Fruit fly (Drosophila melanogaster): ENCODE data around the gene Chc.

Gene Chc

dm6 chrX:15869843-15870242 is 34.6 kb upstream of the Chc start, which contains the start of gene CG16952 (continued):
- TF ChIP-seq CG17568 (GFP tag; optimal IDR thresholded peaks at IDR 0.05) = no peak
- no peak for TF ChIP-seq HLH54F (GFP tag; optimal IDR thresholded peaks at IDR 0.05)
- peak; percentile 4 for TF ChIP-seq CG17829 (tag; optimal IDR thresholded peaks at IDR 0.05)
- TF ChIP-seq pfk (GFP tag; optimal IDR thresholded peaks at IDR 0.05) = no peak
- peak; percentile 72 for TF ChIP-seq trem (tag; optimal IDR thresholded peaks at IDR 0.05)
- TF ChIP-seq Opbp (GFP tag; IDR thresholded peaks at IDR 0.05; ENCODE audit: partially characterized antibody) = peak; percentile 79
- TF ChIP-seq jumu (GFP tag; optimal IDR thresholded peaks at IDR 0.05) = no peak
- no peak for TF ChIP-seq chm (GFP tag; IDR thresholded peaks at IDR 0.05)
- TF ChIP-seq CG11398 (GFP tag; optimal IDR thresholded peaks at IDR 0.05) = no peak
- no peak for TF ChIP-seq ase (GFP tag; IDR thresholded peaks at IDR 0.05)
- TF ChIP-seq NFAT (GFP tag; IDR thresholded peaks at IDR 0.05) = no peak
- no peak for TF ChIP-seq CG1602 (GFP tag; optimal IDR thresholded peaks at IDR 0.05)
- TF ChIP-seq esg (GFP tag; conservative IDR thresholded peaks at IDR 0.05) = no peak
- TF ChIP-seq CG6854 (GFP tag; optimal IDR thresholded peaks at IDR 0.05) = no peak
- no peak for TF ChIP-seq sima (GFP tag; optimal IDR thresholded peaks at IDR 0.05)
- peak; percentile 93 for TF ChIP-seq Scr (GFP tag; IDR thresholded peaks at IDR 0.05; ENCODE audit: partially characterized antibody)
- TF ChIP-seq CG11695 (GFP tag; IDR thresholded peaks at IDR 0.05) = no peak
- TF ChIP-seq sisA (GFP tag; IDR thresholded peaks at IDR 0.05) = no peak
- TF ChIP-seq lbe (GFP tag; optimal IDR thresholded peaks at IDR 0.05) = no peak
- no peak for TF ChIP-seq HHEX (GFP tag; optimal IDR thresholded peaks at IDR 0.05)
- TF ChIP-seq en (GFP tag; optimal IDR thresholded peaks at IDR 0.05) = no peak
- no peak for TF ChIP-seq CG13894 (tag; optimal IDR thresholded peaks at IDR 0.05)
- no peak for TF ChIP-seq grau (tag; optimal IDR thresholded peaks at IDR 0.05)
- no peak for TF ChIP-seq dm (GFP tag; optimal IDR thresholded peaks at IDR 0.05)
- TF ChIP-seq CG1647 (GFP tag; optimal IDR thresholded peaks at IDR 0.05) = no peak
- TF ChIP-seq CG17802 (tag; optimal IDR thresholded peaks at IDR 0.05) = peak; percentile 31
- TF ChIP-seq insv (GFP tag; optimal IDR thresholded peaks at IDR 0.05) = no peak
- TF ChIP-seq ab (GFP tag; optimal IDR thresholded peaks at IDR 0.05) = no peak
- TF ChIP-seq tio (GFP tag; optimal IDR thresholded peaks at IDR 0.05) = no peak
- no peak for TF ChIP-seq CG4404 (GFP tag; IDR thresholded peaks at IDR 0.05)
- TF ChIP-seq Sry-β (GFP tag; optimal IDR thresholded peaks at IDR 0.05) = no peak
- peak; percentile 12 for TF ChIP-seq CG9727 (GFP tag; optimal IDR thresholded peaks at IDR 0.05)
- no peak for TF ChIP-seq CG7372 (GFP tag; IDR thresholded peaks at IDR 0.05)
- no peak for TF ChIP-seq CG6813 (GFP tag; optimal IDR thresholded peaks at IDR 0.05)
- TF ChIP-seq Sox102F (GFP tag; optimal IDR thresholded peaks at IDR 0.05) = no peak
- TF ChIP-seq Rx (GFP tag; IDR thresholded peaks at IDR 0.05) = no peak
- no peak for TF ChIP-seq Camta (GFP tag; optimal IDR thresholded peaks at IDR 0.05)
- peak; percentile 85 for TF ChIP-seq CG34224 (GFP tag; IDR thresholded peaks at IDR 0.05; ENCODE audit: partially characterized antibody)
- no peak for TF ChIP-seq Oaz (GFP tag; IDR thresholded peaks at IDR 0.05)
- TF ChIP-seq toy (GFP tag; IDR thresholded peaks at IDR 0.05) = no peak
- TF ChIP-seq eve (GFP tag; optimal IDR thresholded peaks at IDR 0.05) = no peak
- TF ChIP-seq CG17361 (GFP tag; IDR thresholded peaks at IDR 0.05) = peak; percentile 38; the same call in 1 of the 3 replicates
- no peak for TF ChIP-seq ara (GFP tag; IDR thresholded peaks at IDR 0.05)
- TF ChIP-seq CG10462 (GFP tag; optimal IDR thresholded peaks at IDR 0.05) = peak; percentile 55
- no peak for TF ChIP-seq CG7928 (GFP tag; optimal IDR thresholded peaks at IDR 0.05)
- no peak for TF ChIP-seq ERR (GFP tag; optimal IDR thresholded peaks at IDR 0.05)
- no peak for TF ChIP-seq rib (GFP tag; IDR thresholded peaks at IDR 0.05)
- no peak for TF ChIP-seq Mad (GFP tag; optimal IDR thresholded peaks at IDR 0.05)
- TF ChIP-seq gcm2 (GFP tag; optimal IDR thresholded peaks at IDR 0.05) = no peak
- TF ChIP-seq pnt (GFP tag; optimal IDR thresholded peaks at IDR 0.05) = no peak
- no peak for TF ChIP-seq wor (GFP tag; IDR thresholded peaks at IDR 0.05)
- no peak for TF ChIP-seq CG9817 (tag; optimal IDR thresholded peaks at IDR 0.05)
- TF ChIP-seq Nf-YA (GFP tag; IDR thresholded peaks at IDR 0.05) = no peak

Measured in whole organism, embryonic.